Worm (Caenorhabditis elegans): ENCODE measurements around the gene F37A4.3.

DNA sequence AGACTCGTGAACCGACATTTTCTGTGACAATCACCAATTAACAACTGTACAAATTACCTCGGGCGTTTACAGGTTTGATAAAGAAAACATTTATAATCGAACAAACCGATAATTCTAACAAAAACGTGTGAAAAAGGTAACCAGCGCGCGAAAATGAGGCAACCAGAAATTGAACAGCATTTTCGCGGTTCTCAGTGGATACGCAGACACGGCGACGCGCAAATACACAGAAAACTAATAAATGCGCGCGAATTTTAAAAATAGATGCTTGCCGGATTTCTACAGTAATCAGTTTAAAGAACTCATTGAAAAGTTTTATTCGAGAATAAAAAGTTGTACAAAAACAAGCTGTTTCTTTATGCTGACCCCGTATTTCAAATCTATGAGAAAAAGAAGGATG is 8.4 kb upstream of the F37A4.3 start, which contains the start of gene isw-1:
- TF ChIP-seq klf-2 (GFP tag; conservative IDR thresholded peaks at IDR 0.05) (no peak), ztf-29 (GFP tag; IDR thresholded peaks at IDR 0.05) (no peak), flt-1 (GFP tag; IDR thresholded peaks at IDR 0.05) (no peak), ref-1 (GFP tag; conservative IDR thresholded peaks at IDR 0.05) (no peak), ztf-23 (GFP tag; IDR thresholded peaks at IDR 0.05) (no peak), med-1 (GFP tag; optimal IDR thresholded peaks at IDR 0.05; ENCODE audit: insufficient read depth) (no peak), T22C8.4 (GFP tag; IDR thresholded peaks at IDR 0.05) (no peak)
